Worm (Caenorhabditis elegans) whole organism, early embryonic: ENCODE results near the gene D1005.5.

Experiments used
- flt-1 ChIP-seq: fragments of 200-800 bp; sonication (Bioruptor generic); IDR thresholded peaks from 2 replicates; pipeline ENCODE4 v1.3.6; 2022; ENCODE audit warnings: missing genetic modification characterization, missing compliant biosample characterization
- tra-4 ChIP-seq: sonication (generic microtip); optimal IDR thresholded peaks from 2 replicates; lab custom pipeline; 2017; ENCODE audit warnings: missing genetic modification characterization, missing compliant biosample characterization

DNA sequence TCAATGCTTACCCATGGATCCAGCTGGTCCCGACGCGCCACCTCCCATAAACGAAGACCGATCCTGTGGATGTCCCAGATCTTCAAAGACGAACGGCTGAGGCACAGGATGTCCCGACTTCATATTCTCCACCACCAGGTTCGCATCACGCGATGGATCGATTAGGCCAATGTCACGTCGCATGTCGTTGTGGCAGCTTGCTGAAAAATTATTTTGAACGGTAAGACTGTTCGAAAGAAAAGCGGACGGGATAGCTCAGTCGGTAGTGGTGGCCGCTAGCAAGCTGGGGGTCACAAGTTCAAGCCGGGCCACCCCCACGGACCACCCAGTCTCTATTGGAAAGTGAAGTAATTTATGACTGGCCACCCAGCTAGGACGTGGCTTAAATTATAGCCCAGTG, 40.4 kb upstream of the D1005.5 start:
- TF ChIP-seq tra-4 (tag; lab: Kevin White, UChicago) (no peak), flt-1 (GFP tag; lab: Robert Waterston, UW) (no peak)
